Worm (Caenorhabditis elegans): Measurements from ENCODE around the gene R12B2.7.

The R12B2.7 gene

DNA sequence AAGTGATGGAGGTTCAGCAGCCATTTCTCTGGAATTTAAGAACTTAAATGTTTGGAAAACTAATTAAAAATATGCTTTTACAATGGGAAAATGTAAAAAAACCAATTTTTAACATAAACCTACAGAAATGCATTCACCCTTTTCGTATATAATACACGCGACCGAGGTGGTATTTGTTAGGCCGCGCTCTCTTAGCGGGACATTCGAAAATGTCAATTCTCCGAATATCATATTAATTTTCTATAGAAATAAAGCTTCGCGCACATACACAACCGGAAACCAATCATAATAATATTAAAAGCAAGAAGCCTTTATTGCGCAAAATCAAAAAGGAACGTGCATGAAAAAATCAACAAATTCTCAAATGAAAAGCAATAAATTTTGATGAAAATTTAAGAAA lies 38.4 kb downstream of the R12B2.7 start, which contains the start of gene ddx-23 (continued):
- TF ChIP-seq daf-8 (GFP tag; IDR thresholded peaks at IDR 0.05), result no peak
- TF ChIP-seq dve-1 (tag; optimal IDR thresholded peaks at IDR 0.05; ENCODE audit: insufficient read depth), result peak; percentile 32
- TF ChIP-seq nhr-6 (tag; optimal IDR thresholded peaks at IDR 0.05), result no peak
- TF ChIP-seq nhr-102 (tag; optimal IDR thresholded peaks at IDR 0.05), result peak; percentile 36
- TF ChIP-seq nhr-111 (GFP tag; optimal IDR thresholded peaks at IDR 0.05), result no peak
- peak; percentile 42 for TF ChIP-seq mep-1 (tag; optimal IDR thresholded peaks at IDR 0.05)
- peak in 1 of 2 experiments; percentile 71 for TF ChIP-seq lsy-2 (tag; optimal IDR thresholded peaks at IDR 0.05)
- peak; percentile 22 for TF ChIP-seq Y5F2A.4 (GFP tag; optimal IDR thresholded peaks at IDR 0.05)
- peak; percentile 53 for TF ChIP-seq F49E8.2 (tag; optimal IDR thresholded peaks at IDR 0.05; ENCODE audit: borderline replicate concordance)
- TF ChIP-seq zfp-3 (GFP tag; conservative IDR thresholded peaks at IDR 0.05), result peak; percentile 65
- no peak for TF ChIP-seq daf-12 (tag; optimal IDR thresholded peaks at IDR 0.05)
- no peak for TF ChIP-seq hif-1 (tag; optimal IDR thresholded peaks at IDR 0.05)

DNA sequence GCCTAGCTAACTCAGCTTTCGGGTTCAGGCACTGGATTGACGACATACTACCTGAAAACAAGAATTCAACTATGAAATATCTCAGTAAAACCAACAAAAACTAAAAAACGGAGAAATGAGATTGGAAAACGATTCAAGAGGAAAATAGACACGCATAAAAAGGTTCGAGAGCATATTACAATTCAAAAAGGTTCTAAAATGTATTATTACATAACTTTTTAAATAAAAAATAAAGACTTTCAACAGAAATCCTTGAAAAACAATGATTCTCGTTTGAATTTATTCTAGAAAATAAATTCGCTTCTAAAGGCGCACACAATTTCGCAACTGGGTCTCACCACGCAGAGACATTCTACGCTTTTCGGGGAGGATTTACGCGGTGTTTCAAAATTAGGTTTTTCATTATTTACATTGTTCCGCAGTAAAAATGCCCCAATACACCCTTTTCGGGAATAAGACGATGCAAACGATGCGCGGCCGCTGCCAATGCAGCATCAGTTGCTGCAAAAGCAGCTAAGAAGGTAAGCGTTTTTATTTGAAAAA lies 40.9 kb downstream of the R12B2.7 start, which contains the start of the genes cct-6 and alh-9:
Gene cct-6 (minus strand): TSS at position 51 of the 543 bp plus-strand sequence.
Gene alh-9 (plus strand): TSS at position 382 of the 543 bp plus-strand sequence.
- TF ChIP-seq nhr-10 (tag; optimal IDR thresholded peaks at IDR 0.05) (no peak), mxl-3 (GFP tag; optimal IDR thresholded peaks at IDR 0.05) (no peak), tra-1 (GFP tag; IDR thresholded peaks at IDR 0.05) (no peak), sdz-12 (GFP tag; optimal IDR thresholded peaks at IDR 0.05) (no peak), mep-1 (tag; optimal IDR thresholded peaks at IDR 0.05) (peak; percentile 87), nhr-28 (tag; optimal IDR thresholded peaks at IDR 0.05) (peak; percentile 49), lin-1 (GFP tag; IDR thresholded peaks at IDR 0.05) (no peak), rbr-2 (tag; optimal IDR thresholded peaks at IDR 0.05) (peak; percentile 62), egl-27 (tag; optimal IDR thresholded peaks at IDR 0.05) (no peak), nhr-25 (tag; optimal IDR thresholded peaks at IDR 0.05; ENCODE audit: borderline replicate concordance, insufficient read depth) (peak; percentile 42), dmd-6 (GFP tag; IDR thresholded peaks at IDR 0.05) (peak; percentile 35; the same call in 1 of the 2 replicates), R02D3.7 (tag; optimal IDR thresholded peaks at IDR 0.05) (peak; percentile 74), ztf-7 (tag; optimal IDR thresholded peaks at IDR 0.05) (peak; percentile 71), ZK546.5 (tag; optimal IDR thresholded peaks at IDR 0.05) (no peak), lin-38 (GFP tag; IDR thresholded peaks at IDR 0.05) (peak; percentile 62), hif-1 (tag; optimal IDR thresholded peaks at IDR 0.05) (peak in 1 of 2 experiments; percentile 59), nhr-77 (tag; optimal IDR thresholded peaks at IDR 0.05) (peak; percentile 66), T26A8.4 (GFP tag; IDR thresholded peaks at IDR 0.05) (0 out of 2 replicates have a peak, but pooled peaks have one; percentile 53), dve-1 (tag; optimal IDR thresholded peaks at IDR 0.05; ENCODE audit: insufficient read depth) (peak; percentile 79), aly-2 (tag; optimal IDR thresholded peaks at IDR 0.05) (no peak), unc-130 (GFP tag; optimal IDR thresholded peaks at IDR 0.05) (peak; percentile 40), nhr-11 (tag; optimal IDR thresholded peaks at IDR 0.05) (peak; percentile 48), hlh-30 (tag; optimal IDR thresholded peaks at IDR 0.05; ENCODE audit: insufficient read depth) (peak; percentile 58), daf-16 (GFP tag; optimal IDR thresholded peaks at IDR 0.05) (peak in 1 of 2 experiments; percentile 17), daf-16 (tag; optimal IDR thresholded peaks at IDR 0.05) (peak; percentile 65), lin-13 (GFP tag; optimal IDR thresholded peaks at IDR 0.05) (peak; percentile 80), mdt-29 (GFP tag; IDR thresholded peaks at IDR 0.05) (no peak), mdl-1 (tag; optimal IDR thresholded peaks at IDR 0.05) (peak in 1 of 2 experiments; percentile 26), php-3 (GFP tag; IDR thresholded peaks at IDR 0.05) (no peak), pha-4 (GFP tag; IDR thresholded peaks at IDR 0.05) (peak; percentile 14; the same call in 1 of the 2 replicates), pha-4 (tag; optimal IDR thresholded peaks at IDR 0.05) (peak; percentile 93), aha-1 (tag) (peak; percentile 75), nhr-102 (tag; optimal IDR thresholded peaks at IDR 0.05) (no peak), nhr-48 (tag; optimal IDR thresholded peaks at IDR 0.05) (no peak), nhr-6 (tag; optimal IDR thresholded peaks at IDR 0.05) (peak; percentile 81), spr-1 (tag; optimal IDR thresholded peaks at IDR 0.05) (peak; percentile 9), Y105C5A.15 (GFP tag; IDR thresholded peaks at IDR 0.05) (no peak), skn-1 (tag; optimal IDR thresholded peaks at IDR 0.05) (no peak), lsy-2 (tag; optimal IDR thresholded peaks at IDR 0.05) (peak in 1 of 2 experiments; percentile 94), arid-1 (GFP tag; conservative IDR thresholded peaks at IDR 0.05) (no peak; the same call in 1 of the 2 replicates), ceh-82 (tag; optimal IDR thresholded peaks at IDR 0.05) (no peak), mes-2 (tag; optimal IDR thresholded peaks at IDR 0.05; ENCODE audit: poor library complexity, severe bottlenecking) (peak; percentile 92)

Measured in whole organism, L4 larva.